Worm (Caenorhabditis elegans) whole organism, L1 larva: ENCODE results near the gene F33C8.2.

ENCODE experiments used
- ama-1 ChIP-seq: fragments of 150-350 bp; optimal IDR thresholded peaks from 2 replicates; lab custom pipeline; 2014
- ceh-88 ChIP-seq: fragments of 200-800 bp; sonication (Bioruptor generic); IDR thresholded peaks from 2 replicates; pipeline ENCODE4 v1.3.6; 2022; ENCODE audit warnings: missing genetic modification characterization, missing compliant biosample characterization
- efl-1 ChIP-seq, 4 experiments: fragments of 150-350 bp; optimal IDR thresholded peaks in 3 of 4; peaks in 1 of 4; 1 replicate in 1 of 4; 2 replicates in 3 of 4; lab custom pipeline; 2014; ENCODE audit warnings: missing biosample characterization in 2 of 4, missing genetic modification characterization in 2 of 4, missing genetic modification reagents in 2 of 4
- elt-3 ChIP-seq, 6 experiments: fragments of 150-350 bp in 1 of 6; sonication (generic microtip); optimal IDR thresholded peaks; 2 replicates each; lab custom pipeline; 2017 to 2018; ENCODE audit warnings: missing biosample characterization in 6 of 6, missing genetic modification characterization in 6 of 6, inconsistent platforms in 1 of 6
- lin-13 ChIP-seq: fragments of 150-350 bp; optimal IDR thresholded peaks from 2 replicates; lab custom pipeline; 2014; ENCODE audit warnings: missing biosample characterization, missing genetic modification reagents, missing genetic modification characterization
- nhr-237 ChIP-seq: fragments of 150-350 bp; optimal IDR thresholded peaks from 2 replicates; lab custom pipeline; 2014; ENCODE audit warnings: missing biosample characterization, missing genetic modification characterization
- nhr-90 ChIP-seq: sonication (generic microtip); optimal IDR thresholded peaks from 2 replicates; lab custom pipeline; 2016; ENCODE audit warnings: mild to moderate bottlenecking, missing genetic modification characterization, missing compliant biosample characterization; ENCODE audit not compliant: poor library complexity
- pax-3 ChIP-seq: fragments of 200-800 bp; sonication (Bioruptor generic); optimal IDR thresholded peaks from 2 replicates; lab custom pipeline; 2018; ENCODE audit warnings: mild to moderate bottlenecking, missing genetic modification characterization, moderate library complexity, missing compliant biosample characterization
- ztf-11 ChIP-seq, 2 experiments: sonication (generic microtip); optimal IDR thresholded peaks; 2 replicates each; lab custom pipeline; 2016 to 2017; ENCODE audit warnings: missing genetic modification characterization in 2 of 2, missing biosample characterization in 1 of 2, missing compliant biosample characterization in 1 of 2

DNA sequence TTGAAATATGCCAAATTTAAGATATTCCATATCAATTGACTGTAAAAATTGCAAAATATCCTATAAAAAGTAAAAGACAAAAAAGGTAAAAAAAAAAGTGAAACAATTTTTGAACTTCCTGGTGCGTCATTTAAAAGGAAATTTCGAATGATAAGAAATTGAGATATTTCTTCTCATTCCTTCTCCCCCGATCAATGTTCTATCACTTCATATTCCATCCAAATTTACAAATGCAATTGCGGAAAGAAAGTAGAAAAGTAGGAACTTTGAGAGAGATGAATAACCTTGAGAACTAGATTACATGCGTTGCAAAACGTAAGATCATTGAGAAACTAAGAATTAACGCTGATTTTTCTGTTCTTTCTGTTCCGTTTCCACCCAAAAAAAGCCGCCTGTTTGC lies 11.6 kb upstream of the F33C8.2 start:
- TF ChIP-seq pax-3 (tag; lab: Kevin White, UChicago) = no peak
- TF ChIP-seq ceh-88 (GFP tag; lab: Robert Waterston, UW) = no peak
- TF ChIP-seq nhr-90 (tag; lab: Kevin White, UChicago) = no peak
- TF ChIP-seq lin-13 (GFP tag; lab: Kevin White, UChicago) = no peak
- TF ChIP-seq ztf-11 (tag; optimal IDR thresholded peaks at IDR 0.05; lab: Kevin White, UChicago) = no peak
- TF ChIP-seq efl-1 (optimal IDR thresholded peaks at IDR 0.05; lab: Kevin White, UChicago) = no peak
- no peak for TF ChIP-seq efl-1 (GFP tag; optimal IDR thresholded peaks at IDR 0.05 in 1 of 2; lab: Kevin White, UChicago)
- TF ChIP-seq elt-3 (tag; optimal IDR thresholded peaks at IDR 0.05; lab: Kevin White, UChicago) = peak in 2 of 6 experiments; percentile 44 to 80
- TF ChIP-seq nhr-237 (tag; lab: Kevin White, UChicago) = no peak
- no peak for TF ChIP-seq ama-1 (lab: Kevin White, UChicago)
